Worm (Caenorhabditis elegans) whole organism, L1 larva: ENCODE data around the gene srv-25.

ENCODE experiments used
- C34B4.2 ChIP-seq: sonication (generic microtip); optimal IDR thresholded peaks from 2 replicates; lab custom pipeline; 2017; ENCODE audit warnings: mild to moderate bottlenecking, missing genetic modification characterization, missing compliant biosample characterization
- alr-1 ChIP-seq: fragments of 200-800 bp; sonication (Bioruptor generic); optimal IDR thresholded peaks from 2 replicates; lab custom pipeline; 2018; ENCODE audit warnings: borderline replicate concordance, mild to moderate bottlenecking, missing genetic modification characterization, missing compliant biosample characterization
- aly-2 ChIP-seq: fragments of 150-350 bp; optimal IDR thresholded peaks from 2 replicates; lab custom pipeline; 2014; ENCODE audit warnings: missing biosample characterization, missing genetic modification characterization
- ama-1 ChIP-seq: fragments of 150-350 bp; optimal IDR thresholded peaks from 2 replicates; lab custom pipeline; 2014
- blmp-1 ChIP-seq: fragments of 150-350 bp; optimal IDR thresholded peaks from 2 replicates; lab custom pipeline; 2014; ENCODE audit warnings: missing biosample characterization, missing genetic modification characterization
- ceh-63 ChIP-seq: fragments of 200-800 bp; sonication (Bioruptor generic); optimal IDR thresholded peaks from 2 replicates; lab custom pipeline; 2018; ENCODE audit warnings: mild to moderate bottlenecking, missing genetic modification characterization, missing compliant biosample characterization
- ceh-8 ChIP-seq: fragments of 200-800 bp; sonication (Bioruptor generic); optimal IDR thresholded peaks from 2 replicates; lab custom pipeline; 2018; ENCODE audit warnings: mild to moderate bottlenecking, missing genetic modification characterization, moderate library complexity, missing compliant biosample characterization
- ceh-88 ChIP-seq: fragments of 200-800 bp; sonication (Bioruptor generic); IDR thresholded peaks from 2 replicates; pipeline ENCODE4 v1.3.6; 2022; ENCODE audit warnings: missing genetic modification characterization, missing compliant biosample characterization
- ces-1 ChIP-seq: fragments of 150-350 bp; optimal IDR thresholded peaks from 2 replicates; lab custom pipeline; 2014; ENCODE audit warnings: missing biosample characterization, missing genetic modification reagents, missing genetic modification characterization
- dsc-1 ChIP-seq: sonication (generic microtip); optimal IDR thresholded peaks from 2 replicates; lab custom pipeline; 2016; ENCODE audit warnings: mild to moderate bottlenecking, missing genetic modification characterization, missing compliant biosample characterization
- efl-1 ChIP-seq, 4 experiments: fragments of 150-350 bp; optimal IDR thresholded peaks in 3 of 4; peaks in 1 of 4; 1 replicate in 1 of 4; 2 replicates in 3 of 4; lab custom pipeline; 2014; ENCODE audit warnings: missing biosample characterization in 2 of 4, missing genetic modification characterization in 2 of 4, missing genetic modification reagents in 2 of 4
- egl-13 ChIP-seq: sonication (generic microtip); optimal IDR thresholded peaks from 2 replicates; lab custom pipeline; 2016; ENCODE audit warnings: missing genotype, missing genetic modification reagents, missing genetic modification characterization, missing compliant biosample characterization
- egl-27 ChIP-seq, 2 experiments: fragments of 150-350 bp in 1 of 2; sonication (generic microtip); optimal IDR thresholded peaks; 3 replicates each; lab custom pipeline; 2017 to 2018; ENCODE audit warnings: missing biosample characterization in 2 of 2, missing genetic modification characterization in 2 of 2, missing genetic modification reagents in 2 of 2
- elt-2 ChIP-seq: sonication (generic microtip); optimal IDR thresholded peaks from 2 replicates; lab custom pipeline; 2016; ENCODE audit warnings: missing genetic modification characterization, mild to moderate bottlenecking, inconsistent platforms, missing compliant biosample characterization, missing genetic modification reagents
- elt-3 ChIP-seq, 6 experiments: fragments of 150-350 bp in 1 of 6; sonication (generic microtip); optimal IDR thresholded peaks; 2 replicates each; lab custom pipeline; 2017 to 2018; ENCODE audit warnings: missing biosample characterization in 6 of 6, missing genetic modification characterization in 6 of 6, inconsistent platforms in 1 of 6
- ets-5 ChIP-seq: fragments of 200-800 bp; sonication (Bioruptor generic); IDR thresholded peaks from 2 replicates; pipeline ENCODE4 v1.3.6; 2022; ENCODE audit warnings: missing genetic modification characterization, missing compliant biosample characterization
- fos-1 ChIP-seq: fragments of 150-350 bp; optimal IDR thresholded peaks from 2 replicates; lab custom pipeline; 2014; ENCODE audit warnings: missing biosample characterization, missing genetic modification characterization
- hlh-17 ChIP-seq: fragments of 200-800 bp; sonication (Bioruptor generic); optimal IDR thresholded peaks from 2 replicates; lab custom pipeline; 2018; ENCODE audit warnings: missing genetic modification characterization, mild to moderate bottlenecking, missing compliant biosample characterization, moderate library complexity, borderline replicate concordance
- hpl-2 ChIP-seq: fragments of 150-350 bp; optimal IDR thresholded peaks from 2 replicates; lab custom pipeline; 2014; ENCODE audit warnings: missing biosample characterization, missing genetic modification reagents, missing genetic modification characterization
- irx-1 ChIP-seq: sonication (generic microtip); optimal IDR thresholded peaks from 2 replicates; lab custom pipeline; 2016; ENCODE audit warnings: missing genetic modification characterization, missing compliant biosample characterization
- jun-1 ChIP-seq: fragments of 150-350 bp; optimal IDR thresholded peaks from 2 replicates; lab custom pipeline; 2014; ENCODE audit warnings: missing biosample characterization, missing genetic modification reagents, missing genetic modification characterization
- lin-39 ChIP-seq: fragments of 150-350 bp; optimal IDR thresholded peaks from 2 replicates; lab custom pipeline; 2014; ENCODE audit warnings: missing biosample characterization, missing genetic modification reagents, missing genetic modification characterization
- lir-3 ChIP-seq: sonication (generic microtip); optimal IDR thresholded peaks from 2 replicates; lab custom pipeline; 2016; ENCODE audit warnings: mild to moderate bottlenecking, missing genetic modification characterization, moderate library complexity, missing compliant biosample characterization; ENCODE audit not compliant: poor library complexity
- mab-9 ChIP-seq: fragments of 200-800 bp; sonication (Bioruptor generic); IDR thresholded peaks from 2 replicates; pipeline ENCODE4 v1.3.6; 2022; ENCODE audit warnings: missing genetic modification reagents, missing genetic modification characterization, missing compliant biosample characterization
- mdl-1 ChIP-seq, 2 experiments: fragments of 150-350 bp; optimal IDR thresholded peaks; 2 replicates each; lab custom pipeline; 2014 to 2017; ENCODE audit warnings: missing biosample characterization in 2 of 2, missing genetic modification characterization in 2 of 2, inconsistent platforms in 1 of 2
- mef-2 ChIP-seq: fragments of 150-350 bp; optimal IDR thresholded peaks from 2 replicates; lab custom pipeline; 2014; ENCODE audit warnings: missing biosample characterization, missing genetic modification characterization
- mep-1 ChIP-seq: fragments of 150-350 bp; optimal IDR thresholded peaks from 2 replicates; lab custom pipeline; 2014; ENCODE audit warnings: missing biosample characterization, missing genetic modification characterization
- nhr-11 ChIP-seq: fragments of 150-350 bp; optimal IDR thresholded peaks from 2 replicates; lab custom pipeline; 2014; ENCODE audit warnings: missing biosample characterization, missing genetic modification characterization
- nhr-12 ChIP-seq: sonication (generic microtip); optimal IDR thresholded peaks from 2 replicates; lab custom pipeline; 2017; ENCODE audit warnings: missing biosample characterization, missing genetic modification characterization
- nhr-47 ChIP-seq: sonication (generic microtip); optimal IDR thresholded peaks from 2 replicates; lab custom pipeline; 2016; ENCODE audit warnings: mild to moderate bottlenecking, missing genetic modification characterization, moderate library complexity, missing compliant biosample characterization
- nhr-71 ChIP-seq: sonication (generic microtip); optimal IDR thresholded peaks from 2 replicates; lab custom pipeline; 2016; ENCODE audit warnings: mild to moderate bottlenecking, missing genetic modification characterization, moderate library complexity, missing compliant biosample characterization
- nhr-76 ChIP-seq: sonication (generic microtip); optimal IDR thresholded peaks from 2 replicates; lab custom pipeline; 2017; ENCODE audit warnings: missing biosample characterization, missing genetic modification characterization
- nhr-77 ChIP-seq: fragments of 150-350 bp; optimal IDR thresholded peaks from 2 replicates; lab custom pipeline; 2014; ENCODE audit warnings: missing biosample characterization, missing genetic modification characterization
- nhr-84 ChIP-seq: sonication (generic microtip); optimal IDR thresholded peaks from 2 replicates; lab custom pipeline; 2017; ENCODE audit warnings: missing biosample characterization, missing genetic modification characterization
- nhr-85 ChIP-seq: sonication (generic microtip); peaks from one replicate; lab custom pipeline; 2016; ENCODE audit warnings: missing genetic modification characterization, inconsistent platforms, missing compliant biosample characterization
- nhr-90 ChIP-seq: sonication (generic microtip); optimal IDR thresholded peaks from 2 replicates; lab custom pipeline; 2016; ENCODE audit warnings: mild to moderate bottlenecking, missing genetic modification characterization, missing compliant biosample characterization; ENCODE audit not compliant: poor library complexity
- pag-3 ChIP-seq: sonication (generic microtip); optimal IDR thresholded peaks from 2 replicates; lab custom pipeline; 2017; ENCODE audit warnings: missing genetic modification characterization, mild to moderate bottlenecking, missing compliant biosample characterization, antibody characterized with exemption, borderline replicate concordance; ENCODE audit not compliant: insufficient read depth
- pax-3 ChIP-seq: fragments of 200-800 bp; sonication (Bioruptor generic); optimal IDR thresholded peaks from 2 replicates; lab custom pipeline; 2018; ENCODE audit warnings: mild to moderate bottlenecking, missing genetic modification characterization, moderate library complexity, missing compliant biosample characterization
- pqm-1 ChIP-seq: sonication (generic microtip); optimal IDR thresholded peaks from 3 replicates; lab custom pipeline; 2017; ENCODE audit warnings: missing biosample characterization, missing genetic modification characterization
- rnt-1 ChIP-seq: sonication (generic microtip); optimal IDR thresholded peaks from 2 replicates; lab custom pipeline; 2016; ENCODE audit warnings: mild to moderate bottlenecking, missing genetic modification characterization, moderate library complexity, missing compliant biosample characterization
- sptf-1 ChIP-seq: fragments of 150-350 bp; optimal IDR thresholded peaks from 2 replicates; lab custom pipeline; 2014; ENCODE audit warnings: missing biosample characterization, missing genetic modification characterization
- sup-37 ChIP-seq: fragments of 200-800 bp; sonication (Bioruptor generic); optimal IDR thresholded peaks from 2 replicates; lab custom pipeline; 2018; ENCODE audit warnings: mild to moderate bottlenecking, missing genetic modification characterization, missing compliant biosample characterization
- swsn-7 ChIP-seq: sonication (generic microtip); optimal IDR thresholded peaks from 2 replicates; lab custom pipeline; 2016; ENCODE audit warnings: missing genetic modification characterization, missing compliant biosample characterization
- unc-62 ChIP-seq: fragments of 150-350 bp; optimal IDR thresholded peaks from 2 replicates; lab custom pipeline; 2014; ENCODE audit warnings: missing biosample characterization, missing genetic modification reagents, missing genetic modification characterization
- unc-86 ChIP-seq: sonication (generic microtip); optimal IDR thresholded peaks from 2 replicates; lab custom pipeline; 2016; ENCODE audit warnings: missing genetic modification characterization, missing compliant biosample characterization
- unc-98 ChIP-seq: fragments of 200-800 bp; sonication (Bioruptor generic); IDR thresholded peaks from 2 replicates; pipeline ENCODE4 v1.3.6; 2022; ENCODE audit warnings: missing genetic modification characterization, missing compliant biosample characterization
- zag-1 ChIP-seq: fragments of 150-350 bp; optimal IDR thresholded peaks from 2 replicates; lab custom pipeline; 2014; ENCODE audit warnings: missing biosample characterization, missing genetic modification characterization
- zip-4 ChIP-seq: fragments of 200-800 bp; sonication (Bioruptor generic); optimal IDR thresholded peaks from 2 replicates; lab custom pipeline; 2018; ENCODE audit warnings: mild to moderate bottlenecking, missing genetic modification characterization, moderate library complexity, missing compliant biosample characterization
- ztf-4 ChIP-seq: fragments of 150-350 bp; optimal IDR thresholded peaks from 2 replicates; lab custom pipeline; 2014; ENCODE audit warnings: missing biosample characterization, missing genetic modification characterization

srv-25 gene

ce11 chrIV:6337353-6337752 lies 33.8 kb upstream of the srv-25 start, which contains the start of gene ipla-6:
TSS of gene ipla-6 (plus strand) at chrIV:6337653.
- TF ChIP-seq sptf-1 (tag; lab: Kevin White, UChicago): no peak
- no peak for TF ChIP-seq sup-37 (GFP tag; lab: Kevin White, UChicago)
- no peak for TF ChIP-seq ceh-8 (GFP tag; lab: Kevin White, UChicago)
- TF ChIP-seq fos-1 (tag; lab: Kevin White, UChicago): no peak
- TF ChIP-seq egl-13: no peak
- no peak for TF ChIP-seq nhr-77 (tag; lab: Kevin White, UChicago)
- no peak for TF ChIP-seq efl-1 (optimal IDR thresholded peaks at IDR 0.05; lab: Kevin White, UChicago)
- no peak for TF ChIP-seq efl-1 (GFP tag; optimal IDR thresholded peaks at IDR 0.05 in 1 of 2; lab: Kevin White, UChicago)
- no peak for TF ChIP-seq jun-1
- no peak for TF ChIP-seq ces-1 (GFP tag; lab: Kevin White, UChicago)
- no peak for TF ChIP-seq lir-3 (tag; lab: Kevin White, UChicago)
- TF ChIP-seq egl-27 (tag; optimal IDR thresholded peaks at IDR 0.05; lab: Kevin White, UChicago): no peak
- TF ChIP-seq zag-1 (tag; lab: Kevin White, UChicago): no peak
- TF ChIP-seq swsn-7 (tag; lab: Kevin White, UChicago): no peak
- no peak for TF ChIP-seq C34B4.2
- TF ChIP-seq hpl-2 (GFP tag; lab: Kevin White, UChicago): no peak
- no peak for TF ChIP-seq irx-1 (tag; lab: Kevin White, UChicago)
- TF ChIP-seq hlh-17 (GFP tag; lab: Kevin White, UChicago): no peak

- TF ChIP-seq fos-1 (tag; lab: Kevin White, UChicago) (peak; percentile 46), rnt-1 (tag; lab: Kevin White, UChicago) (peak; percentile 88), elt-3 (tag; optimal IDR thresholded peaks at IDR 0.05; lab: Kevin White, UChicago) (peak in 3 of 6 experiments; percentile 49 to 97 (median 92)), ets-5 (GFP tag; lab: Robert Waterston, UW) (no peak), blmp-1 (tag; lab: Kevin White, UChicago) (peak; percentile 99), egl-13 (peak; percentile 88), alr-1 (no peak), nhr-11 (tag; lab: Kevin White, UChicago) (peak; percentile 73), lin-39 (tag; lab: Kevin White, UChicago) (peak; percentile 94), mdl-1 (tag; optimal IDR thresholded peaks at IDR 0.05; lab: Kevin White, UChicago) (peak; percentile 32 to 100), mab-9 (peak; percentile 88), unc-86 (peak; percentile 92), jun-1 (peak; percentile 90), nhr-47 (peak; percentile 97), zag-1 (tag; lab: Kevin White, UChicago) (no peak), ama-1 (peak; percentile 66), nhr-76 (tag; lab: Kevin White, UChicago) (no peak), ztf-4 (tag; lab: Kevin White, UChicago) (peak; percentile 98), mep-1 (tag; lab: Kevin White, UChicago) (peak; percentile 99), zip-4 (GFP tag; lab: Kevin White, UChicago) (peak; percentile 68), nhr-12 (tag; lab: Kevin White, UChicago) (no peak), egl-27 (tag; optimal IDR thresholded peaks at IDR 0.05; lab: Kevin White, UChicago) (peak; percentile 40 to 58), sptf-1 (tag; lab: Kevin White, UChicago) (no peak), nhr-71 (peak; percentile 99), nhr-85 (tag; lab: Kevin White, UChicago) (peak; percentile 100), ceh-8 (GFP tag; lab: Kevin White, UChicago) (peak; percentile 82), nhr-90 (tag; lab: Kevin White, UChicago) (peak; percentile 97), aly-2 (tag; lab: Kevin White, UChicago) (no peak), elt-2 (tag; lab: Kevin White, UChicago) (peak; percentile 97), unc-98 (GFP tag; lab: Robert Waterston, UW) (peak; percentile 64; the same call in 1 of the 2 replicates), pqm-1 (tag; lab: Kevin White, UChicago) (no peak), swsn-7 (tag; lab: Kevin White, UChicago) (peak; percentile 93), nhr-84 (tag; lab: Kevin White, UChicago) (no peak), ceh-63 (no peak), dsc-1 (tag; lab: Kevin White, UChicago) (peak; percentile 85), mef-2 (tag; lab: Kevin White, UChicago) (peak; percentile 34), ceh-88 (peak; percentile 85), unc-62 (GFP tag; lab: Kevin White, UChicago) (no peak), pax-3 (peak; percentile 92), pag-3 (tag; lab: Kevin White, UChicago) (no peak)
These were observed 33.2 kb upstream of the srv-25 start for ce11 chrIV:6336748-6337147.
